Fruit fly (Drosophila melanogaster): Measurements from ENCODE around the gene CG14411.

CG14411 gene

DNA sequence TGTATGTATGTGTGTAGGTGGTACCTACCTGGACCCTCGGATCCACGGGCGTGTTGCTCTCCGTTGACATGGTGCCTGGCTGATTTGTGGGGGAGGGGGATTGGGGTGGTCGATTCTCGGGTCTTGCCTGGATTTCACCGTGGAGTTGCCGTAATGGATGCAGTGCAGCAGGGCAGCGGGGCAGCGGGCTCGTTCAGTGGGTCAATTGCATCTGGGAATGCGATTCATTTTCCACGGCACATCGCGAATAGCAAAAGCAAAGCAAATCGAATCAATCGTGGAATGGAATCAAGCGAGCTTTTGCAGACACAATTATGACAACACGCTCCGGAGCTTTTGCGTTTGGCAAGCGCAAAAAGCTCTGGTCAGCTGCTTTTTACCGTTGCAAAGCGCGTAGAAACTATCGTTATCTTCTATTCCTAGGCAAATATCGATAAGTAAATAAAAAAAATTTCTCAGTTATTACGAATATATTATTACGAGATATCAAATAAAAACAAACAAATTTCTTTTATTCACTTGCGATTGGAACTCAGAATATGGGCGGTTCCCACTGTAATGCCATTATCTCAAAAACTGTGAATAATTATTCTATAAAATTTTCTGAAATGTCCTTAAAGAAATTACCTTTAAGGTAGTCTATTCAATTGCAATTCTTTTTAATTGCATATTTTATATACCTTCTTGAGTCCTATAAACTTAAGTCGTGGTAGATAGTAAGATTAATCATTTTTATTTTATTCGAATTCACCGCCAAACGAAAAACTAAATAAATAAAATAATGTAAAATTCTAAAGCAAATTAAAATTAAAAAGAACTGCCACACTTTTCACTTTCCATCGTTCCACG lies 510 bp upstream of the CG14411 start, which contains the start of gene CG14408 (continued):
- TF ChIP-seq Ets97D (GFP tag; optimal IDR thresholded peaks at IDR 0.05): no peak
- TF ChIP-seq Dll (GFP tag; IDR thresholded peaks at IDR 0.05; ENCODE audit: partially characterized antibody): peak; percentile 70
- peak; percentile 65 for TF ChIP-seq Scr (GFP tag; IDR thresholded peaks at IDR 0.05; ENCODE audit: partially characterized antibody)
- TF ChIP-seq Vsx1 (GFP tag; optimal IDR thresholded peaks at IDR 0.05): no peak
- no peak for TF ChIP-seq CG4707 (GFP tag; optimal IDR thresholded peaks at IDR 0.05)
- peak; percentile 39 for TF ChIP-seq Dp (GFP tag; optimal IDR thresholded peaks at IDR 0.05)
- TF ChIP-seq CG3281 (GFP tag; optimal IDR thresholded peaks at IDR 0.05): no peak
- peak; percentile 71 for TF ChIP-seq CG12659 (GFP tag; optimal IDR thresholded peaks at IDR 0.05)
- TF ChIP-seq Awh (GFP tag; IDR thresholded peaks at IDR 0.05): no peak
- no peak for TF ChIP-seq CG18599 (GFP tag; optimal IDR thresholded peaks at IDR 0.05)
- TF ChIP-seq CG31388 (GFP tag; optimal IDR thresholded peaks at IDR 0.05): no peak
- TF ChIP-seq hth (optimal IDR thresholded peaks at IDR 0.05): no peak
- no peak for TF ChIP-seq CG14050 (GFP tag; IDR thresholded peaks at IDR 0.05)
- TF ChIP-seq CG7372 (GFP tag; IDR thresholded peaks at IDR 0.05): no peak
- no peak for TF ChIP-seq Dfd (GFP tag; optimal IDR thresholded peaks at IDR 0.05)
- TF ChIP-seq Xbp1 (GFP tag; optimal IDR thresholded peaks at IDR 0.05): no peak
- no peak for TF ChIP-seq sim (GFP tag; IDR thresholded peaks at IDR 0.05)
- no peak for TF ChIP-seq corto (GFP tag; optimal IDR thresholded peaks at IDR 0.05)
- no peak for TF ChIP-seq klu (GFP tag; IDR thresholded peaks at IDR 0.05)
- TF ChIP-seq CG17328 (GFP tag; IDR thresholded peaks at IDR 0.05): no peak
- TF ChIP-seq Fer3 (tag; optimal IDR thresholded peaks at IDR 0.05): no peak
- TF ChIP-seq Mes4 (GFP tag; optimal IDR thresholded peaks at IDR 0.05): no peak
- TF ChIP-seq ham (GFP tag; IDR thresholded peaks at IDR 0.05): no peak
- no peak for TF ChIP-seq exex (tag; optimal IDR thresholded peaks at IDR 0.05)
- TF ChIP-seq Jarid2 (GFP tag; optimal IDR thresholded peaks at IDR 0.05): no peak
- peak; percentile 10 for TF ChIP-seq CG7556 (GFP tag; optimal IDR thresholded peaks at IDR 0.05)
- TF ChIP-seq Sox102F (GFP tag; optimal IDR thresholded peaks at IDR 0.05): no peak
- no peak for TF ChIP-seq h (optimal IDR thresholded peaks at IDR 0.05)
- no peak for TF ChIP-seq Gug (GFP tag; IDR thresholded peaks at IDR 0.05)
- TF ChIP-seq org-1 (GFP tag; optimal IDR thresholded peaks at IDR 0.05): no peak
- no peak for TF ChIP-seq hb (GFP tag; IDR thresholded peaks at IDR 0.05; ENCODE audit: partially characterized antibody)
- no peak for TF ChIP-seq CG6683 (GFP tag; optimal IDR thresholded peaks at IDR 0.05)
- no peak for TF ChIP-seq jigr1 (GFP tag; IDR thresholded peaks at IDR 0.05)
- TF ChIP-seq CG32772 (GFP tag; IDR thresholded peaks at IDR 0.05): no peak
- no peak for TF ChIP-seq yki (optimal IDR thresholded peaks at IDR 0.05)
- no peak for TF ChIP-seq CG4820 (GFP tag; optimal IDR thresholded peaks at IDR 0.05)
- TF ChIP-seq slp2 (GFP tag; optimal IDR thresholded peaks at IDR 0.05): no peak
- TF ChIP-seq Hsf (GFP tag; optimal IDR thresholded peaks at IDR 0.05): no peak
- peak; percentile 74 for TF ChIP-seq Doc3 (GFP tag; IDR thresholded peaks at IDR 0.05; ENCODE audit: partially characterized antibody)
- TF ChIP-seq repo (GFP tag; optimal IDR thresholded peaks at IDR 0.05): no peak
- no peak for TF ChIP-seq Neu2 (GFP tag; optimal IDR thresholded peaks at IDR 0.05; ENCODE audit: borderline replicate concordance)
- TF ChIP-seq Side (GFP tag; optimal IDR thresholded peaks at IDR 0.05): no peak
- TF ChIP-seq CG1529 (GFP tag; optimal IDR thresholded peaks at IDR 0.05): no peak
- no peak for TF ChIP-seq CG42726 (GFP tag; IDR thresholded peaks at IDR 0.05; ENCODE audit: partially characterized antibody)
- no peak for TF ChIP-seq Eip74EF (GFP tag; optimal IDR thresholded peaks at IDR 0.05)
- no peak for TF ChIP-seq btn (GFP tag; optimal IDR thresholded peaks at IDR 0.05)
- TF ChIP-seq chif (GFP tag; optimal IDR thresholded peaks at IDR 0.05): no peak
- TF ChIP-seq ap (GFP tag; IDR thresholded peaks at IDR 0.05): no peak
- TF ChIP-seq CG10565 (GFP tag; optimal IDR thresholded peaks at IDR 0.05): no peak
- TF ChIP-seq CG1832 (GFP tag; optimal IDR thresholded peaks at IDR 0.05): no peak
